Worm (Caenorhabditis elegans) whole organism, late embryonic: ENCODE measurements around the gene ZK1086.2.

Experiments used
- C08G9.2 ChIP-seq: sonication (generic microtip); optimal IDR thresholded peaks from 2 replicates; lab custom pipeline; 2016; ENCODE audit warnings: mild to moderate bottlenecking, missing genetic modification characterization, moderate library complexity, missing compliant biosample characterization
- C38D4.7 ChIP-seq: fragments of 200-800 bp; sonication (Bioruptor generic); optimal IDR thresholded peaks from 2 replicates; lab custom pipeline; 2018; ENCODE audit warnings: mild to moderate bottlenecking, missing genetic modification characterization, moderate library complexity, missing compliant biosample characterization
- ahr-1 ChIP-seq: sonication (generic microtip); optimal IDR thresholded peaks from 2 replicates; lab custom pipeline; 2016; ENCODE audit warnings: missing genetic modification characterization, missing compliant biosample characterization
- ceh-19 ChIP-seq: fragments of 200-800 bp; sonication (Bioruptor generic); optimal IDR thresholded peaks from 2 replicates; lab custom pipeline; 2018; ENCODE audit warnings: mild to moderate bottlenecking, missing genetic modification characterization, missing compliant biosample characterization
- ceh-2 ChIP-seq: sonication (generic microtip); optimal IDR thresholded peaks from 2 replicates; lab custom pipeline; 2016; ENCODE audit warnings: missing genotype, missing genetic modification characterization, missing compliant biosample characterization
- ceh-24 ChIP-seq: sonication (generic microtip); optimal IDR thresholded peaks from 2 replicates; lab custom pipeline; 2016; ENCODE audit warnings: mild to moderate bottlenecking, missing genetic modification characterization, missing compliant biosample characterization
- ceh-30 ChIP-seq: fragments of 150-350 bp; optimal IDR thresholded peaks from 2 replicates; lab custom pipeline; 2014; ENCODE audit warnings: missing biosample characterization, missing genetic modification characterization
- ceh-45 ChIP-seq: fragments of 200-800 bp; sonication (Bioruptor generic); IDR thresholded peaks from 2 replicates; pipeline ENCODE4 v1.3.6; 2022; ENCODE audit warnings: missing genetic modification reagents, missing genetic modification characterization, missing compliant biosample characterization
- ceh-48 ChIP-seq: sonication (generic microtip); optimal IDR thresholded peaks from 2 replicates; lab custom pipeline; 2016; ENCODE audit warnings: missing genetic modification characterization, inconsistent platforms, missing compliant biosample characterization
- ceh-6 ChIP-seq: fragments of 200-800 bp; sonication (Bioruptor generic); optimal IDR thresholded peaks from 2 replicates; lab custom pipeline; 2018; ENCODE audit warnings: mild to moderate bottlenecking, missing genetic modification characterization, missing compliant biosample characterization
- che-1 ChIP-seq: sonication (generic microtip); optimal IDR thresholded peaks from 2 replicates; lab custom pipeline; 2016; ENCODE audit warnings: mild to moderate bottlenecking, missing genetic modification characterization, missing compliant biosample characterization
- dve-1 ChIP-seq: sonication (generic microtip); optimal IDR thresholded peaks from 2 replicates; lab custom pipeline; 2017; ENCODE audit warnings: antibody characterized with exemption, mild to moderate bottlenecking, missing genetic modification characterization, missing compliant biosample characterization
- elt-2 ChIP-seq: sonication (generic microtip); optimal IDR thresholded peaks from 2 replicates; lab custom pipeline; 2016; ENCODE audit warnings: missing genetic modification reagents, missing genetic modification characterization, missing compliant biosample characterization
- ets-4 ChIP-seq: sonication (generic microtip); optimal IDR thresholded peaks from 2 replicates; lab custom pipeline; 2016; ENCODE audit warnings: missing genetic modification characterization, missing compliant biosample characterization
- fax-1 ChIP-seq: sonication (generic microtip); optimal IDR thresholded peaks from 2 replicates; lab custom pipeline; 2016; ENCODE audit warnings: missing genotype, missing genetic modification characterization, missing compliant biosample characterization
- hlh-30 ChIP-seq: sonication (generic microtip); optimal IDR thresholded peaks from 2 replicates; lab custom pipeline; 2017; ENCODE audit warnings: antibody characterized with exemption, missing genetic modification characterization, missing compliant biosample characterization; ENCODE audit not compliant: insufficient read depth
- hlh-6 ChIP-seq: sonication (generic microtip); optimal IDR thresholded peaks from 2 replicates; lab custom pipeline; 2016; ENCODE audit warnings: missing genotype, missing genetic modification characterization, missing compliant biosample characterization
- lin-11 ChIP-seq: fragments of 200-800 bp; sonication (Bioruptor generic); optimal IDR thresholded peaks from 2 replicates; lab custom pipeline; 2018; ENCODE audit warnings: mild to moderate bottlenecking, missing genetic modification characterization, missing compliant biosample characterization
- madf-2 ChIP-seq: sonication (generic microtip); optimal IDR thresholded peaks from 2 replicates; lab custom pipeline; 2017; ENCODE audit warnings: missing genetic modification characterization, missing compliant biosample characterization
- mec-3 ChIP-seq: sonication (generic microtip); optimal IDR thresholded peaks from 2 replicates; lab custom pipeline; 2016; ENCODE audit warnings: borderline replicate concordance, missing genetic modification characterization, missing compliant biosample characterization
- nfya-1 ChIP-seq: sonication (generic microtip); optimal IDR thresholded peaks from 2 replicates; lab custom pipeline; 2017; ENCODE audit warnings: missing genetic modification characterization, mild to moderate bottlenecking, missing compliant biosample characterization, antibody characterized with exemption, moderate library complexity
- npax-4 ChIP-seq: sonication (generic microtip); optimal IDR thresholded peaks from 2 replicates; lab custom pipeline; 2016; ENCODE audit warnings: missing genetic modification characterization, missing compliant biosample characterization
- pag-3 ChIP-seq: sonication (generic microtip); optimal IDR thresholded peaks from 2 replicates; lab custom pipeline; 2016; ENCODE audit warnings: missing compliant biosample characterization, missing genetic modification characterization, borderline replicate concordance
- pat-9 ChIP-seq: fragments of 200-800 bp; sonication (Bioruptor generic); optimal IDR thresholded peaks from 2 replicates; lab custom pipeline; 2018; ENCODE audit warnings: mild to moderate bottlenecking, missing genetic modification characterization, moderate library complexity, missing compliant biosample characterization
- pax-1 ChIP-seq: fragments of 150-350 bp; optimal IDR thresholded peaks from 2 replicates; lab custom pipeline; 2014; ENCODE audit warnings: missing biosample characterization, missing genetic modification characterization
- pqm-1 ChIP-seq: sonication (generic microtip); optimal IDR thresholded peaks from 2 replicates; lab custom pipeline; 2016; ENCODE audit warnings: missing genetic modification characterization, missing compliant biosample characterization
- pros-1 ChIP-seq: fragments of 150-350 bp; optimal IDR thresholded peaks from 2 replicates; lab custom pipeline; 2014; ENCODE audit warnings: missing biosample characterization, missing genetic modification reagents, missing genetic modification characterization
- ref-2 ChIP-seq: sonication (generic microtip); optimal IDR thresholded peaks from 2 replicates; lab custom pipeline; 2016; ENCODE audit warnings: missing genetic modification characterization, missing compliant biosample characterization
- rnt-1 ChIP-seq: sonication (generic microtip); optimal IDR thresholded peaks from 2 replicates; lab custom pipeline; 2016; ENCODE audit warnings: missing genetic modification characterization, missing compliant biosample characterization
- sdc-2 ChIP-seq: sonication (generic microtip); optimal IDR thresholded peaks from 2 replicates; lab custom pipeline; 2016; ENCODE audit warnings: missing genotype, missing genetic modification characterization, missing compliant biosample characterization
- sox-2 ChIP-seq: fragments of 200-800 bp; sonication (Bioruptor generic); IDR thresholded peaks from 2 replicates; pipeline ENCODE4 v1.3.6; 2022; ENCODE audit warnings: missing genetic modification reagents, missing genetic modification characterization, missing compliant biosample characterization
- sox-4 ChIP-seq: sonication (generic microtip); optimal IDR thresholded peaks from 2 replicates; lab custom pipeline; 2017; ENCODE audit warnings: mild to moderate bottlenecking, missing genetic modification characterization, inconsistent platforms, missing compliant biosample characterization
- syd-9 ChIP-seq: sonication (generic microtip); optimal IDR thresholded peaks from 2 replicates; lab custom pipeline; 2016; ENCODE audit warnings: mild to moderate bottlenecking, missing genetic modification characterization, moderate library complexity, missing compliant biosample characterization
- ttx-3 ChIP-seq: sonication (generic microtip); optimal IDR thresholded peaks from 2 replicates; lab custom pipeline; 2016; ENCODE audit warnings: missing genetic modification reagents, missing genetic modification characterization, missing compliant biosample characterization
- unc-42 ChIP-seq: sonication (generic microtip); optimal IDR thresholded peaks from 2 replicates; lab custom pipeline; 2016; ENCODE audit warnings: missing genotype, missing genetic modification characterization, missing compliant biosample characterization
- unc-55 ChIP-seq: sonication (generic microtip); optimal IDR thresholded peaks from 2 replicates; lab custom pipeline; 2017; ENCODE audit warnings: missing biosample characterization, missing genetic modification reagents, missing genetic modification characterization
- zip-5 ChIP-seq: sonication (generic microtip); optimal IDR thresholded peaks from 2 replicates; lab custom pipeline; 2016; ENCODE audit warnings: missing genetic modification characterization, missing compliant biosample characterization
- ztf-16 ChIP-seq: sonication (generic microtip); optimal IDR thresholded peaks from 2 replicates; lab custom pipeline; 2017; ENCODE audit warnings: missing genetic modification characterization, missing compliant biosample characterization

The ZK1086.2 gene

ce11 chrX:13838019-13838418 lies 44.6 kb upstream of the ZK1086.2 start:
- TF ChIP-seq sdc-2 (no peak), lin-11 (tag; lab: Kevin White, UChicago) (no peak), fax-1 (tag; lab: Kevin White, UChicago) (no peak), unc-55 (GFP tag; lab: Kevin White, UChicago) (no peak), hlh-6 (tag; lab: Kevin White, UChicago) (no peak), C38D4.7 (GFP tag; lab: Kevin White, UChicago) (no peak), madf-2 (tag; lab: Kevin White, UChicago) (no peak), unc-42 (tag; lab: Kevin White, UChicago) (no peak), sox-2 (GFP tag; lab: Robert Waterston, UW) (no peak), pat-9 (tag; lab: Kevin White, UChicago) (no peak), ceh-2 (no peak)

- no peak for TF ChIP-seq pat-9 (tag; lab: Kevin White, UChicago)
- TF ChIP-seq mec-3: no peak
- no peak for TF ChIP-seq sdc-2
- TF ChIP-seq fax-1 (tag; lab: Kevin White, UChicago): no peak
- TF ChIP-seq pax-1 (tag; lab: Kevin White, UChicago): no peak
- TF ChIP-seq ceh-45 (GFP tag; lab: Robert Waterston, UW): no peak
- no peak for TF ChIP-seq dve-1 (tag; lab: Kevin White, UChicago)
- TF ChIP-seq ztf-16 (tag; lab: Kevin White, UChicago): no peak
Measured at ce11 chrX:13834127-13834526, 40.7 kb upstream of the ZK1086.2 start, which contains the start of gene F19D8.2. Gene F19D8.2, plus strand, starts transcription at chrX:13834427.

ce11 chrX:13833448-13833847 lies 40.0 kb upstream of the ZK1086.2 start:
- TF ChIP-seq hlh-30 (tag; lab: Kevin White, UChicago) (no peak), nfya-1 (tag; lab: Kevin White, UChicago) (no peak), zip-5 (tag; lab: Kevin White, UChicago) (no peak), unc-42 (tag; lab: Kevin White, UChicago) (no peak), ceh-30 (tag; lab: Kevin White, UChicago) (no peak), ttx-3 (tag; lab: Kevin White, UChicago) (no peak), syd-9 (tag; lab: Kevin White, UChicago) (no peak), sox-2 (GFP tag; lab: Robert Waterston, UW) (no peak), ahr-1 (tag; lab: Kevin White, UChicago) (no peak), ets-4 (no peak), ref-2 (no peak), madf-2 (tag; lab: Kevin White, UChicago) (no peak), pag-3 (tag; lab: Kevin White, UChicago) (no peak), ztf-16 (tag; lab: Kevin White, UChicago) (no peak), npax-4 (tag; lab: Kevin White, UChicago) (no peak), ceh-48 (tag; lab: Kevin White, UChicago) (no peak), C38D4.7 (GFP tag; lab: Kevin White, UChicago) (no peak), sdc-2 (no peak), rnt-1 (tag; lab: Kevin White, UChicago) (no peak)

- no peak for TF ChIP-seq sox-4 (tag; lab: Kevin White, UChicago)
Measured at ce11 chrX:13823482-13823881, 30.1 kb upstream of the ZK1086.2 start, which contains the start of gene twk-23. Gene twk-23, minus strand, starts transcription at chrX:13823582.

ce11 chrX:13818791-13819190 lies 25.4 kb upstream of the ZK1086.2 start:
- no peak for TF ChIP-seq lin-11 (tag; lab: Kevin White, UChicago)
- TF ChIP-seq elt-2 (tag; lab: Kevin White, UChicago): peak; percentile 76

ce11 chrX:13811929-13812328 lies 18.5 kb upstream of the ZK1086.2 start:
- TF ChIP-seq unc-42 (tag; lab: Kevin White, UChicago) (no peak), npax-4 (tag; lab: Kevin White, UChicago) (no peak), pros-1 (tag; lab: Kevin White, UChicago) (no peak), ref-2 (no peak), ceh-19 (no peak), pqm-1 (no peak), ceh-24 (tag; lab: Kevin White, UChicago) (no peak), ceh-6 (no peak), C08G9.2 (tag; lab: Kevin White, UChicago) (no peak), che-1 (no peak), zip-5 (tag; lab: Kevin White, UChicago) (no peak)
